Worm (Caenorhabditis elegans) whole organism, L4/young adult: Measurements from ENCODE around the gene gcl-1.

Source experiments
- W03F9.2 ChIP-seq: fragments of 150-350 bp; optimal IDR thresholded peaks from 2 replicates; lab custom pipeline; 2014; ENCODE audit warnings: missing biosample characterization, missing genetic modification characterization
- dao-5 ChIP-seq: sonication (generic microtip); optimal IDR thresholded peaks from 2 replicates; lab custom pipeline; 2016; ENCODE audit warnings: missing genotype, missing genetic modification characterization, moderate library complexity, missing compliant biosample characterization

DNA sequence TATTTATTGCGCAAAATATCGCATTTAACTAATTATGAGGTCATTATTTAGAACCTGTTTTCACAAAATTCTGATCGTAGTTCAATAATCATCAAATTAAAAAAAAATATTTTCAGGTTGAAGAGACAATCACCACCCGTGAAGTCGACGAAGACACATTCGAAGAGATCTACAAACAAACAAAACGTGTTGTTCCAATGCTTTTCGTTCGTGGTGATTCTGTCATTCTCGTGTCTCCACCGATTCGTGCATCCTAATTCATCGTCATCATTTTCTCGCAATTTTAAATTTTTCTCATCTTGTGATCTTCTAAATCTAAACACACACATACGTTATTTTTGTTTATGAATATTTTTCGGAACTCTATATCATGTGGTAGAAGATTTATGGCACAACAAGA is 23.9 kb downstream of the gcl-1 start:
- TF ChIP-seq W03F9.2 (tag; lab: Kevin White, UChicago) (no peak), dao-5 (tag; lab: Kevin White, UChicago) (no peak)
